Fruit fly (Drosophila melanogaster) S2 (cell line): ENCODE results near the gene CG4896.

Experiments
- CG8478 ChIP-seq: fragments of >200 bp; optimal IDR thresholded peaks from 2 replicates; lab custom pipeline; 2018
- CTCF ChIP-seq, 2 experiments: fragments of >200 bp; optimal IDR thresholded peaks; 2 replicates each; lab custom pipeline; 2018

dm6 chr2L:1163538-1164143 lies 13.8 kb upstream of the CG4896 start, which contains the start of gene CG5080:
- TF ChIP-seq CTCF (optimal IDR thresholded peaks at IDR 0.05; lab: Kevin White, UChicago) (no peak), CG8478 (no peak)
